Worm (Caenorhabditis elegans) whole organism, L3 larva: ENCODE data around the gene srg-41.
A peak's percentile ranks its signal among the peaks of the same experiment; 100 is the strongest.

Experiments
- R02D3.7 ChIP-seq: fragments of 150-350 bp; optimal IDR thresholded peaks from 2 replicates; lab custom pipeline; 2014; ENCODE audit warnings: missing biosample characterization, missing genetic modification characterization
- aly-2 ChIP-seq: fragments of 150-350 bp; optimal IDR thresholded peaks from 2 replicates; lab custom pipeline; 2014; ENCODE audit warnings: missing biosample characterization, missing genetic modification characterization
- ama-1 ChIP-seq: fragments of 150-350 bp; optimal IDR thresholded peaks from 2 replicates; lab custom pipeline; 2018
- ceh-16 ChIP-seq: sonication (generic microtip); optimal IDR thresholded peaks from 2 replicates; lab custom pipeline; 2017; ENCODE audit warnings: missing biosample characterization, missing genetic modification characterization
- ceh-28 ChIP-seq: fragments of 150-350 bp; optimal IDR thresholded peaks from 2 replicates; lab custom pipeline; 2014; ENCODE audit warnings: missing biosample characterization, missing genetic modification reagents, missing genetic modification characterization
- ceh-9 ChIP-seq: sonication (generic microtip); optimal IDR thresholded peaks from 2 replicates; lab custom pipeline; 2018; ENCODE audit warnings: missing biosample characterization, missing genetic modification characterization
- daf-12 ChIP-seq: fragments of 150-350 bp; optimal IDR thresholded peaks from 2 replicates; lab custom pipeline; 2014; ENCODE audit warnings: missing biosample characterization, missing genetic modification reagents, missing genetic modification characterization
- egl-27 ChIP-seq: sonication (generic microtip); optimal IDR thresholded peaks from 4 replicates; lab custom pipeline; 2017; ENCODE audit warnings: missing biosample characterization, missing genetic modification reagents, missing genetic modification characterization
- egl-5 ChIP-seq: fragments of 150-350 bp; optimal IDR thresholded peaks from 2 replicates; lab custom pipeline; 2017; ENCODE audit warnings: missing biosample characterization, missing genetic modification reagents, missing genetic modification characterization, inconsistent platforms
- elt-2 ChIP-seq: sonication (generic microtip); optimal IDR thresholded peaks from 2 replicates; lab custom pipeline; 2016; ENCODE audit warnings: missing genetic modification reagents, mild to moderate bottlenecking, missing genetic modification characterization, missing compliant biosample characterization
- elt-3 ChIP-seq, 3 experiments: fragments of 150-350 bp in 1 of 3; sonication (generic microtip) in 2 of 3; optimal IDR thresholded peaks; 2 replicates in 2 of 3; 4 replicates in 1 of 3; lab custom pipeline; 2014 to 2017; ENCODE audit warnings: missing biosample characterization in 3 of 3, missing genetic modification characterization in 3 of 3
- eor-1 ChIP-seq, 2 experiments: fragments of 150-350 bp; optimal IDR thresholded peaks; 2 replicates each; lab custom pipeline; 2014 to 2018; ENCODE audit warnings: missing biosample characterization in 2 of 2, missing genetic modification characterization in 2 of 2
- fkh-10 ChIP-seq: sonication (generic microtip); optimal IDR thresholded peaks from 2 replicates; lab custom pipeline; 2017; ENCODE audit warnings: missing biosample characterization, missing genetic modification reagents, missing genetic modification characterization
- fos-1 ChIP-seq: fragments of 150-350 bp; optimal IDR thresholded peaks from 2 replicates; lab custom pipeline; 2014; ENCODE audit warnings: missing biosample characterization, missing genetic modification characterization
- hmg-11 ChIP-seq: sonication (generic microtip); optimal IDR thresholded peaks from 2 replicates; lab custom pipeline; 2016; ENCODE audit warnings: missing genetic modification characterization, missing compliant biosample characterization
- jun-1 ChIP-seq: fragments of 150-350 bp; optimal IDR thresholded peaks from 2 replicates; lab custom pipeline; 2014; ENCODE audit warnings: missing biosample characterization, missing genetic modification reagents, missing genetic modification characterization
- lin-39 ChIP-seq: fragments of 150-350 bp; optimal IDR thresholded peaks from 2 replicates; lab custom pipeline; 2018; ENCODE audit warnings: missing biosample characterization, missing genetic modification reagents, missing genetic modification characterization
- mdl-1 ChIP-seq: fragments of 150-350 bp; optimal IDR thresholded peaks from 2 replicates; lab custom pipeline; 2014; ENCODE audit warnings: missing biosample characterization, missing genetic modification characterization
- nfya-1 ChIP-seq: sonication (generic microtip); optimal IDR thresholded peaks from 2 replicates; lab custom pipeline; 2017; ENCODE audit warnings: missing genetic modification characterization, mild to moderate bottlenecking, missing compliant biosample characterization, antibody characterized with exemption, moderate library complexity; ENCODE audit not compliant: insufficient read depth
- nhr-11 ChIP-seq: fragments of 150-350 bp; optimal IDR thresholded peaks from 2 replicates; lab custom pipeline; 2014; ENCODE audit warnings: missing biosample characterization, missing genetic modification characterization
- nhr-12 ChIP-seq: fragments of 150-350 bp; optimal IDR thresholded peaks from 2 replicates; lab custom pipeline; 2014; ENCODE audit warnings: missing biosample characterization, missing genetic modification characterization
- nhr-23 ChIP-seq: fragments of 150-350 bp; optimal IDR thresholded peaks from 2 replicates; lab custom pipeline; 2014; ENCODE audit warnings: missing biosample characterization, missing genetic modification reagents, missing genetic modification characterization
- nhr-237 ChIP-seq: fragments of 150-350 bp; optimal IDR thresholded peaks from 2 replicates; lab custom pipeline; 2014; ENCODE audit warnings: missing biosample characterization, missing genetic modification characterization
- nhr-25 ChIP-seq: sonication (generic microtip); optimal IDR thresholded peaks from 2 replicates; lab custom pipeline; 2017; ENCODE audit warnings: missing biosample characterization, missing genetic modification characterization
- nhr-28 ChIP-seq: fragments of 150-350 bp; optimal IDR thresholded peaks from 2 replicates; lab custom pipeline; 2014; ENCODE audit warnings: missing biosample characterization, missing genetic modification characterization
- nhr-67 ChIP-seq: fragments of 150-350 bp; optimal IDR thresholded peaks from 2 replicates; lab custom pipeline; 2014; ENCODE audit warnings: missing biosample characterization, missing genetic modification characterization
- nhr-76 ChIP-seq: fragments of 150-350 bp; sonication (generic microtip); optimal IDR thresholded peaks from 5 replicates; lab custom pipeline; 2014; ENCODE audit warnings: missing biosample characterization, missing genetic modification characterization
- nhr-77 ChIP-seq: fragments of 150-350 bp; optimal IDR thresholded peaks from 2 replicates; lab custom pipeline; 2014; ENCODE audit warnings: missing biosample characterization, missing genetic modification characterization
- pqm-1 ChIP-seq: fragments of 150-350 bp; optimal IDR thresholded peaks from 2 replicates; lab custom pipeline; 2017; ENCODE audit warnings: missing biosample characterization, missing genetic modification characterization, inconsistent platforms
- sea-2 ChIP-seq: fragments of 150-350 bp; sonication (generic microtip); optimal IDR thresholded peaks from 4 replicates; lab custom pipeline; 2014; ENCODE audit warnings: missing biosample characterization, missing genetic modification reagents, missing genetic modification characterization
- snpc-4 ChIP-seq: fragments of 150-350 bp; optimal IDR thresholded peaks from 2 replicates; lab custom pipeline; 2014; ENCODE audit warnings: missing biosample characterization, missing genetic modification characterization
- unc-39 ChIP-seq: sonication (generic microtip); optimal IDR thresholded peaks from 4 replicates; lab custom pipeline; 2017; ENCODE audit warnings: missing biosample characterization, missing genetic modification characterization
- zag-1 ChIP-seq: fragments of 150-350 bp; optimal IDR thresholded peaks from 2 replicates; lab custom pipeline; 2014; ENCODE audit warnings: missing biosample characterization, missing genetic modification characterization
- ztf-11 ChIP-seq: fragments of 150-350 bp; optimal IDR thresholded peaks from 2 replicates; lab custom pipeline; 2014; ENCODE audit warnings: missing biosample characterization, missing genetic modification characterization
- ztf-4 ChIP-seq: fragments of 150-350 bp; optimal IDR thresholded peaks from 2 replicates; lab custom pipeline; 2014; ENCODE audit warnings: missing biosample characterization, missing genetic modification characterization

srg-41 gene

DNA sequence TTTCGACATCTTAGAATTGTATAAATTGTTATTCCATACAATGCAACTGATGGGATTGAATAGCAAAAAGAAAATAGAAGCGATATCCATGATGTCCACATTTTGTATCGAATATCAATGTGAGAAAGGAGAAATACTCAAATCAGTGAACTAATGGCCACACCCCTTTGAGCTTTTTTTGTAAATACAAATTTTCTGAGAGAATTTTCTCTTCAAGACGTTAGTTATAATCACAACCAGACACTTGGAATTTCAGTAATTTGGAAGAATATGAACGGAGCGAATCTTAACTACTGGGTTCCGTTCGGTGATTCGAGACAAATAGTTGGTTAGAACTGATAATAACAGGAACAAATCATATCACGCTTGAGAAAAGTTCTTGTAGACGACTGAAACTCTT lies at the start of gene srg-41:
TSS of gene srg-41 (minus strand) at position 101 of the 400 bp plus-strand sequence.
- TF ChIP-seq hmg-11 (tag; lab: Kevin White, UChicago) = no peak
- no peak for TF ChIP-seq aly-2
- TF ChIP-seq nhr-25 (tag; lab: Kevin White, UChicago) = no peak
- no peak for TF ChIP-seq R02D3.7 (tag; lab: Kevin White, UChicago)
- TF ChIP-seq nhr-237 (tag; lab: Kevin White, UChicago) = no peak
- no peak for TF ChIP-seq ceh-16 (tag; lab: Kevin White, UChicago)
- TF ChIP-seq fkh-10 = no peak
- TF ChIP-seq egl-27 (tag; lab: Kevin White, UChicago) = no peak
- no peak for TF ChIP-seq lin-39
- TF ChIP-seq snpc-4 = no peak
- no peak for TF ChIP-seq pqm-1 (tag; lab: Kevin White, UChicago)
- no peak for TF ChIP-seq nhr-67 (tag; lab: Kevin White, UChicago)
- no peak for TF ChIP-seq mdl-1 (tag; lab: Kevin White, UChicago)
- no peak for TF ChIP-seq ztf-4 (tag; lab: Kevin White, UChicago)
- no peak for TF ChIP-seq nfya-1 (tag; lab: Kevin White, UChicago)
- no peak for TF ChIP-seq ceh-9 (tag; lab: Kevin White, UChicago)
- no peak for TF ChIP-seq nhr-12 (tag; lab: Kevin White, UChicago)
- no peak for TF ChIP-seq elt-2
- TF ChIP-seq ama-1 (lab: Kevin White, UChicago) = no peak

DNA sequence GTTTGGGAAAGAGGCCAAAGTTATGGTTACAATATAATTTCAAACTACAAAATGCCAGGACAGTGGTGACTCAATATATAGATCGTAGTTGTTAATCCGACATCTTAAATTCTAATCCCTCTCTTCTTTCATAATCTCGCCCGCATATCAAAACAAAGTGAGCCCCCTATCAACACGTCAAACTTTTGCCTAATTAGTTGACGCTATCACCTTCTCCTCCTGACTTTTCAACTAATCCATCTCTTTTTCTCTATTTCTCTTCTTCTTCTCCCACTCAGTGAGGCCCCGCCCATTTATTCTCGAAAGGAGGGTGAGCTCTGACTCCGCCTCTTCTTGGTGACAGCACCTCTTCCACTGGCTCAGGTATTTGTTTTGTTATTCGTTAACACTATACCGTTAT lies 49.6 kb upstream of the srg-41 start:
- TF ChIP-seq mdl-1 (tag; lab: Kevin White, UChicago) (no peak), egl-5 (tag; lab: Kevin White, UChicago) (peak; percentile 5)
- TF ChIP-seq, all 47 proteins: peak for 1

DNA sequence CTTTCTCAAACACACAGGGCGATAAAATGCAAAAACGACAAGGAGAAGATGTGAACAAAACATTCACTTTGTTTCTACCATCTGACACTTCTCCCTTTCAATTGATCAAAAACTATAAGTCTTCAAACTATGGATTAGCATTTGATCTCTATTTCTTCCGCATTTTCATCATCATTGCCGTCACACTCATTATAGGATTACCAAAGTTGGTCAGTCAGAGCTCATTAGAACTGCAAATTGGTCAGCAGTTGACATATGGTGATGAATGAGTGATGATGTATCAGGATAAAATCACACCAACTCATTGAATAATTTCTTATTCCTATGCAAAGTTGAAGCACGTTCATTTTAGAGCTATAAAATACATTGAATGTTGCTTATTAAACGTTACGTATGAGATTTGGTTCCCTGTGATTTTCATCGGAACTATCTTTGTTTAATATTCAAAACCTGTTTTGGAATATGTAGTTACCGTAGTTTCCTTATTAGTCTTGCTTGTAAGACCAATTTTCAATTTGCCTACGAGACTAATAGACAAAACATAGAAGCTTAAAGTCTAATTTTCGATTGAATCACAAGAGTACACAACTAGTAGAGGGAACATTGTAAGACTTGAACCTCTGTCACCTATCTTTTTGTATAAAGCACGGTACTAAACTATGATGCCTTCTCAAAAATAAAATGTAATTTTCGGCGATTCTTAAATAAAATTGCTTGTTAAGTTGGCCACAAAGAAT lies 47.9 kb upstream of the srg-41 start:
- TF ChIP-seq eor-1 (tag; optimal IDR thresholded peaks at IDR 0.05; lab: Kevin White, UChicago) (no peak), egl-5 (tag; lab: Kevin White, UChicago) (no peak), unc-39 (no peak), elt-2 (no peak), jun-1 (tag; lab: Kevin White, UChicago) (no peak), nhr-23 (tag; lab: Kevin White, UChicago) (no peak), ceh-28 (tag; lab: Kevin White, UChicago) (no peak), daf-12 (tag; lab: Kevin White, UChicago) (no peak), elt-3 (tag; optimal IDR thresholded peaks at IDR 0.05; lab: Kevin White, UChicago) (no peak), aly-2 (no peak), lin-39 (no peak), nhr-237 (tag; lab: Kevin White, UChicago) (no peak), ztf-4 (tag; lab: Kevin White, UChicago) (no peak), nhr-28 (no peak), ztf-11 (tag; lab: Kevin White, UChicago) (no peak), sea-2 (GFP tag; lab: Kevin White, UChicago) (no peak), nhr-77 (tag; lab: Kevin White, UChicago) (no peak), fos-1 (tag; lab: Kevin White, UChicago) (no peak)

DNA sequence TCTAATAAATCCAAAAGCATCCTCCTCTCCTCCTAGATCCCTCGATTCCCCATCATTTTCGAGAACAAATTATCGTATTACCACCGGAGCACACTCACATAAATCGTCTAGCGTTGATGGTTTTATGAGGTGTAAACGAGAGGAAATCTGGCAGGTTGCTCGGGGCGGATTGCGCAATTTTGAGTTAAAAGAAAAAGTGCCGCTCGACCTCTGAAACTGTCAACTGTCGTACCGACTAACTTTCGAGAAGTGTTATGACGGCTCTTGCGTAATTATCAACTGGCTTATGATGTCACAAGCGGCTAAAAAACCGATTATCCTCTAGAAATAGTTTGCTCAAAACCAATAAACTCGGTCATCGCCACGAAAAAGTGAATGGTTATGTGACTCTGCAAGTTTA lies 44.8 kb upstream of the srg-41 start:
- TF ChIP-seq nhr-11 (tag; lab: Kevin White, UChicago) = no peak
- no peak for TF ChIP-seq zag-1
- no peak for TF ChIP-seq egl-5 (tag; lab: Kevin White, UChicago)
- TF ChIP-seq sea-2 (GFP tag; lab: Kevin White, UChicago) = no peak
- no peak for TF ChIP-seq ztf-4 (tag; lab: Kevin White, UChicago)
- TF ChIP-seq nhr-25 (tag; lab: Kevin White, UChicago) = no peak

DNA sequence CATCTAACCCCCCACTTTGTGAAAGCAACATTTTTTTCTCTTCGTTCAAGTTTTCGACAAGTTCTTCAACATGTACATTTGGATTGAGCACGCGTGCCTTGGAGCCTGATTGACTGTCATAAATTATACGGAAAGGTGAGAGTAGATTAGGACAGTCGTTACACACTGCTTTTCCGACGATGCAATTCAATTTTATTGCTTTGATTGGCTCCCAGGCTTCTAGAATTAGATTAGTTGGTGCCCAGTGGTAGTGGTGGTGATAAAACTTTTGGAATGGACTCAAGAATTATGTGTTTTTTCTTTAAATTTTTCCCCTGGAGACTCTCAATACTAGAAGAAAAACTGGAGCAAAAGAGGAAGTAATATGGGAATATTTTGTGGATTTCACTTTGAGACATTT lies 42.8 kb upstream of the srg-41 start:
- TF ChIP-seq nhr-76 (no peak), egl-5 (tag; lab: Kevin White, UChicago) (peak; percentile 91)
